Worm (Caenorhabditis elegans) whole organism, L4 larva: ENCODE results near the gene F32D8.4.
A peak's percentile ranks its signal among the peaks of the same experiment; 100 is the strongest.

Experiments
- aha-1 ChIP-seq: fragments of 150-350 bp; peaks from one replicate; lab custom pipeline; 2014; ENCODE audit warnings: missing biosample characterization, missing genetic modification characterization
- ama-1 ChIP-seq: fragments of 150-350 bp; optimal IDR thresholded peaks from 2 replicates; lab custom pipeline; 2014; ENCODE audit warnings: inconsistent platforms, mixed read lengths
- ces-1 ChIP-seq: fragments of 150-350 bp; sonication (generic microtip); optimal IDR thresholded peaks from 4 replicates; lab custom pipeline; 2014; ENCODE audit warnings: missing biosample characterization, missing genetic modification reagents, missing genetic modification characterization
- daf-8 ChIP-seq: fragments of 200-800 bp; sonication (Bioruptor generic); IDR thresholded peaks from 2 replicates; pipeline ENCODE4 v1.3.6; 2022; ENCODE audit warnings: missing genetic modification characterization, missing compliant biosample characterization
- fos-1 ChIP-seq: fragments of 150-350 bp; optimal IDR thresholded peaks from 2 replicates; lab custom pipeline; 2014; ENCODE audit warnings: missing biosample characterization, missing genetic modification characterization
- mxl-3 ChIP-seq: fragments of 200-800 bp; sonication (Bioruptor generic); optimal IDR thresholded peaks from 2 replicates; lab custom pipeline; 2018; ENCODE audit warnings: mild to moderate bottlenecking, missing genetic modification characterization, missing compliant biosample characterization
- nhr-6 ChIP-seq: fragments of 150-350 bp; optimal IDR thresholded peaks from 2 replicates; lab custom pipeline; 2014; ENCODE audit warnings: missing biosample characterization, missing genetic modification characterization
- saeg-2 ChIP-seq: fragments of 200-800 bp; sonication (Bioruptor generic); IDR thresholded peaks from 2 replicates; pipeline ENCODE4 v1.3.6; 2022; ENCODE audit warnings: missing genetic modification reagents, missing genetic modification characterization, missing compliant biosample characterization
- skn-1 ChIP-seq: fragments of 150-350 bp; optimal IDR thresholded peaks from 2 replicates; lab custom pipeline; 2014; ENCODE audit warnings: missing biosample characterization, missing genetic modification characterization
- unc-39 ChIP-seq: sonication (generic microtip); optimal IDR thresholded peaks from 2 replicates; lab custom pipeline; 2017; ENCODE audit warnings: missing biosample characterization, missing genetic modification characterization
- zag-1 ChIP-seq: fragments of 150-350 bp; optimal IDR thresholded peaks from 2 replicates; lab custom pipeline; 2014; ENCODE audit warnings: missing biosample characterization, missing genetic modification characterization
- zfp-3 ChIP-seq: fragments of 200-800 bp; sonication (Bioruptor generic); conservative IDR thresholded peaks from 2 replicates; pipeline ENCODE4 v1.3.6; 2022; ENCODE audit warnings: missing genetic modification reagents, missing genetic modification characterization, missing compliant biosample characterization

DNA sequence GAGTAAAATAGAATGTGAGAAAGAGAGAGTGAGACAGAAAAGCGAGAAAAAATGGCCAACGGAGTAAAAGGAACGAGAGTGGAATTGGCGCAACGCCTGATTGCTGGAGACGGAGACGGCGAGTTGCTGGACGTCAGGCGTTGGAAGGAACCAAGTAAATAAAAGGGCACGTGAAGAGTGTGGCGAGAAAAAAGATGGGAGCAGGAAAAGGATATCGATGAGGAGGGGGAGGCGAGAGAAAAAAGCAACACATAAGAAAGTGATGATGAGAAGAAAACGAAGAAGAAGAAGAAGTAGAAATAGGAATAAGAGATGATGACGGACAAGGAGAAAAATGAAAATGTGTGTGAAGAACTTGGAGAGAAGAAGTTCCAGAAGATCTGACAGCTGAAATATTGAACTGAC is 21.9 kb downstream of the F32D8.4 start:
- TF ChIP-seq unc-39 (tag; lab: Kevin White, UChicago): no peak
- peak; percentile 78 for TF ChIP-seq nhr-6 (tag; lab: Kevin White, UChicago)
- TF ChIP-seq skn-1: no peak
- no peak for TF ChIP-seq ama-1
- TF ChIP-seq daf-8 (GFP tag; lab: Robert Waterston, UW): no peak
- TF ChIP-seq ces-1 (GFP tag; lab: Kevin White, UChicago): peak; percentile 25
- peak; percentile 99 for TF ChIP-seq aha-1 (tag; lab: Kevin White, UChicago)
- TF ChIP-seq zag-1 (tag; lab: Kevin White, UChicago): no peak
- TF ChIP-seq mxl-3 (GFP tag; lab: Kevin White, UChicago): peak; percentile 62
- TF ChIP-seq saeg-2 (GFP tag; lab: Robert Waterston, UW): no peak
- TF ChIP-seq zfp-3 (GFP tag; lab: Robert Waterston, UW): no peak
- no peak for TF ChIP-seq fos-1 (tag; lab: Kevin White, UChicago)
